Worm (Caenorhabditis elegans): ENCODE data around the gene C05D11.13.

The C05D11.13 gene

ce11 chrIII:6431766-6432228 is 12.6 kb downstream of the C05D11.13 start, which contains the start of the genes mrps-17 and txdc-9 (continued):
- TF ChIP-seq fkh-10 (GFP tag; optimal IDR thresholded peaks at IDR 0.05) = no peak
- TF ChIP-seq ceh-48 (tag; optimal IDR thresholded peaks at IDR 0.05) = peak; percentile 47
- TF ChIP-seq C38D4.7 (GFP tag; optimal IDR thresholded peaks at IDR 0.05) = no peak
- no peak for TF ChIP-seq zip-5 (tag; optimal IDR thresholded peaks at IDR 0.05)
- TF ChIP-seq ceh-9 (tag; optimal IDR thresholded peaks at IDR 0.05) = no peak
- TF ChIP-seq madf-2 (tag; optimal IDR thresholded peaks at IDR 0.05) = no peak
- TF ChIP-seq ceh-2 (tag; optimal IDR thresholded peaks at IDR 0.05) = peak; percentile 21
- no peak for TF ChIP-seq sox-4 (tag; optimal IDR thresholded peaks at IDR 0.05)
- no peak for TF ChIP-seq nhr-232 (tag; optimal IDR thresholded peaks at IDR 0.05)
- TF ChIP-seq rnt-1 (tag; optimal IDR thresholded peaks at IDR 0.05) = no peak
- TF ChIP-seq C08G9.2 (tag; optimal IDR thresholded peaks at IDR 0.05) = no peak
- TF ChIP-seq ets-4 (tag; optimal IDR thresholded peaks at IDR 0.05) = no peak
- TF ChIP-seq pag-3 (tag; optimal IDR thresholded peaks at IDR 0.05; ENCODE audit: borderline replicate concordance) = no peak
- TF ChIP-seq pros-1 (tag; optimal IDR thresholded peaks at IDR 0.05) = no peak
- TF ChIP-seq hlh-15 (tag; optimal IDR thresholded peaks at IDR 0.05) = no peak
- TF ChIP-seq T23F11.4 (GFP tag; optimal IDR thresholded peaks at IDR 0.05) = no peak
- TF ChIP-seq pqm-1 (tag; optimal IDR thresholded peaks at IDR 0.05) = no peak
- no peak for TF ChIP-seq ttx-3 (tag; optimal IDR thresholded peaks at IDR 0.05)
- TF ChIP-seq dve-1 (tag; optimal IDR thresholded peaks at IDR 0.05) = no peak
- TF ChIP-seq hlh-30 (tag; optimal IDR thresholded peaks at IDR 0.05; ENCODE audit: insufficient read depth) = no peak
- TF ChIP-seq tbx-7 (tag; optimal IDR thresholded peaks at IDR 0.05) = no peak
- TF ChIP-seq dmd-4 (tag; optimal IDR thresholded peaks at IDR 0.05; ENCODE audit: borderline replicate concordance) = no peak
- peak; percentile 52 for TF ChIP-seq unc-86 (tag; optimal IDR thresholded peaks at IDR 0.05)

ce11 chrIII:6430834-6431233 is 13.6 kb downstream of the C05D11.13 start, which contains the start of gene popl-1:
TSS of gene popl-1 (minus strand) at chrIII:6430934.
- TF ChIP-seq Y22D7AL.16 (tag; optimal IDR thresholded peaks at IDR 0.05) (no peak), ceh-45 (GFP tag; IDR thresholded peaks at IDR 0.05) (no peak), ceh-31 (tag; optimal IDR thresholded peaks at IDR 0.05) (no peak), C08G9.2 (tag; optimal IDR thresholded peaks at IDR 0.05) (no peak)

ce11 chrIII:6427205-6427604 is 17.2 kb downstream of the C05D11.13 start, which contains the start of gene C05D11.8:
TSS of gene C05D11.8 (minus strand) at chrIII:6427305.
- TF ChIP-seq ahr-1 (tag; optimal IDR thresholded peaks at IDR 0.05) (no peak), hlh-13 (GFP tag; optimal IDR thresholded peaks at IDR 0.05) (no peak), lim-6 (tag; optimal IDR thresholded peaks at IDR 0.05) (no peak), npax-4 (tag; optimal IDR thresholded peaks at IDR 0.05) (no peak), ceh-48 (tag; optimal IDR thresholded peaks at IDR 0.05) (no peak), ceh-18 (tag; optimal IDR thresholded peaks at IDR 0.05) (no peak), pros-1 (tag; optimal IDR thresholded peaks at IDR 0.05) (no peak), nhr-11 (tag; optimal IDR thresholded peaks at IDR 0.05) (no peak), gmeb-2 (tag; optimal IDR thresholded peaks at IDR 0.05) (no peak), elt-2 (tag; optimal IDR thresholded peaks at IDR 0.05) (no peak), odd-2 (tag; optimal IDR thresholded peaks at IDR 0.05) (no peak), ceh-45 (GFP tag; IDR thresholded peaks at IDR 0.05) (no peak), syd-9 (tag; optimal IDR thresholded peaks at IDR 0.05) (no peak), fkh-10 (GFP tag; optimal IDR thresholded peaks at IDR 0.05) (no peak), sdc-2 (tag; optimal IDR thresholded peaks at IDR 0.05) (no peak)

ce11 chrIII:6422721-6423120 is 21.7 kb downstream of the C05D11.13 start:
- TF ChIP-seq pat-9 (tag; optimal IDR thresholded peaks at IDR 0.05) (no peak), ceh-22 (tag; optimal IDR thresholded peaks at IDR 0.05) (no peak), sox-2 (GFP tag; IDR thresholded peaks at IDR 0.05) (no peak), odd-2 (tag; optimal IDR thresholded peaks at IDR 0.05) (no peak), madf-2 (tag; optimal IDR thresholded peaks at IDR 0.05) (no peak), hlh-6 (tag; optimal IDR thresholded peaks at IDR 0.05) (no peak), ceh-14 (tag; optimal IDR thresholded peaks at IDR 0.05) (no peak), dve-1 (tag; optimal IDR thresholded peaks at IDR 0.05) (no peak), hlh-15 (tag; optimal IDR thresholded peaks at IDR 0.05) (no peak), ahr-1 (tag; optimal IDR thresholded peaks at IDR 0.05) (no peak), ceh-19 (GFP tag; optimal IDR thresholded peaks at IDR 0.05) (no peak), rnt-1 (tag; optimal IDR thresholded peaks at IDR 0.05) (no peak), T23F11.4 (GFP tag; optimal IDR thresholded peaks at IDR 0.05) (no peak), C38D4.7 (GFP tag; optimal IDR thresholded peaks at IDR 0.05) (no peak), ets-4 (tag; optimal IDR thresholded peaks at IDR 0.05) (no peak), ceh-31 (tag; optimal IDR thresholded peaks at IDR 0.05) (no peak), sdc-2 (tag; optimal IDR thresholded peaks at IDR 0.05) (no peak), Y22D7AL.16 (tag; optimal IDR thresholded peaks at IDR 0.05) (no peak), elt-4 (tag; optimal IDR thresholded peaks at IDR 0.05) (no peak), ceh-48 (tag; optimal IDR thresholded peaks at IDR 0.05) (no peak)

All from whole organism, late embryonic.